Fruit fly (Drosophila melanogaster): Measurements from ENCODE around the gene CG13117.

CG13117 gene

dm6 chr2L:9731269-9731668 is 5.2 kb upstream of the CG13117 start:
- TF ChIP-seq CG1620 (GFP tag; optimal IDR thresholded peaks at IDR 0.05) (no peak), CG14711 (tag; optimal IDR thresholded peaks at IDR 0.05) (no peak), cic (GFP tag; optimal IDR thresholded peaks at IDR 0.05) (no peak), ovo (GFP tag; optimal IDR thresholded peaks at IDR 0.05) (no peak), Mnt (GFP tag; optimal IDR thresholded peaks at IDR 0.05) (no peak), CG33017 (tag; optimal IDR thresholded peaks at IDR 0.05) (no peak), kay (GFP tag; ENCODE audit: borderline replicate concordance) (no peak), CG11617 (GFP tag; optimal IDR thresholded peaks at IDR 0.05) (no peak), CG12768 (GFP tag; optimal IDR thresholded peaks at IDR 0.05) (no peak), bab1 (GFP tag; optimal IDR thresholded peaks at IDR 0.05) (no peak), CG7101 (tag; optimal IDR thresholded peaks at IDR 0.05) (no peak), Crg-1 (GFP tag; optimal IDR thresholded peaks at IDR 0.05) (no peak), tj (GFP tag; optimal IDR thresholded peaks at IDR 0.05) (no peak), pad (GFP tag; optimal IDR thresholded peaks at IDR 0.05) (no peak), cnc (optimal IDR thresholded peaks at IDR 0.05) (no peak), Hr96 (GFP tag; optimal IDR thresholded peaks at IDR 0.05) (no peak), CG5204 (GFP tag; optimal IDR thresholded peaks at IDR 0.05) (no peak)

- TF ChIP-seq CG14711 (tag; optimal IDR thresholded peaks at IDR 0.05), result no peak
- no peak for TF ChIP-seq CG33017 (tag; optimal IDR thresholded peaks at IDR 0.05)
- TF ChIP-seq CG12768 (GFP tag; optimal IDR thresholded peaks at IDR 0.05), result no peak
- no peak for TF ChIP-seq cic (GFP tag; optimal IDR thresholded peaks at IDR 0.05)
- no peak for TF ChIP-seq CG1620 (GFP tag; optimal IDR thresholded peaks at IDR 0.05)
Observed at dm6 chr2L:9734134-9734533, 2.3 kb upstream of the CG13117 start.

- TF ChIP-seq kay (GFP tag; ENCODE audit: borderline replicate concordance) (peak; percentile 52), CG14711 (tag; optimal IDR thresholded peaks at IDR 0.05) (no peak)
Observed at dm6 chr2L:9737360-9737759, 915 bp downstream of the CG13117 start.

dm6 chr2L:9737803-9738202 is 1.4 kb downstream of the CG13117 start:
- peak; percentile 16 for TF ChIP-seq toe (GFP tag; optimal IDR thresholded peaks at IDR 0.05)
- peak; percentile 18 for TF ChIP-seq CG7101 (tag; optimal IDR thresholded peaks at IDR 0.05)
- TF ChIP-seq kay (GFP tag; ENCODE audit: borderline replicate concordance), result no peak
- TF ChIP-seq CG33017 (tag; optimal IDR thresholded peaks at IDR 0.05), result peak; percentile 15
- peak; percentile 34 for TF ChIP-seq CG7045 (GFP tag; optimal IDR thresholded peaks at IDR 0.05)
- TF ChIP-seq CG5204 (GFP tag; optimal IDR thresholded peaks at IDR 0.05), result peak; percentile 21
- no peak for TF ChIP-seq Mnt (GFP tag; optimal IDR thresholded peaks at IDR 0.05)
- no peak for TF ChIP-seq Crg-1 (GFP tag; optimal IDR thresholded peaks at IDR 0.05)
- no peak for TF ChIP-seq CG12768 (GFP tag; optimal IDR thresholded peaks at IDR 0.05)

- TF ChIP-seq bab1 (GFP tag; optimal IDR thresholded peaks at IDR 0.05) (no peak), ovo (GFP tag; optimal IDR thresholded peaks at IDR 0.05) (no peak), tj (GFP tag; optimal IDR thresholded peaks at IDR 0.05) (no peak), CG7045 (GFP tag; optimal IDR thresholded peaks at IDR 0.05) (no peak), pad (GFP tag; optimal IDR thresholded peaks at IDR 0.05) (no peak), CG5204 (GFP tag; optimal IDR thresholded peaks at IDR 0.05) (no peak), Hr96 (GFP tag; optimal IDR thresholded peaks at IDR 0.05) (no peak), CG11617 (GFP tag; optimal IDR thresholded peaks at IDR 0.05) (no peak)
Observed at dm6 chr2L:9739685-9740084, 3.2 kb downstream of the CG13117 start.

- TF ChIP-seq Mnt (GFP tag; optimal IDR thresholded peaks at IDR 0.05), result no peak
- no peak for TF ChIP-seq CG12768 (GFP tag; optimal IDR thresholded peaks at IDR 0.05)
- no peak for TF ChIP-seq CG7101 (tag; optimal IDR thresholded peaks at IDR 0.05)
- no peak for TF ChIP-seq Clk (GFP tag; optimal IDR thresholded peaks at IDR 0.05)
- no peak for TF ChIP-seq CG14711 (tag; optimal IDR thresholded peaks at IDR 0.05)
Observed at dm6 chr2L:9743823-9744222, 7.4 kb downstream of the CG13117 start.

- TF ChIP-seq CG1620 (GFP tag; optimal IDR thresholded peaks at IDR 0.05), result no peak
- TF ChIP-seq Mnt (GFP tag; optimal IDR thresholded peaks at IDR 0.05), result no peak
- TF ChIP-seq CG12768 (GFP tag; optimal IDR thresholded peaks at IDR 0.05), result no peak
- TF ChIP-seq CG7045 (GFP tag; optimal IDR thresholded peaks at IDR 0.05), result no peak
- no peak for TF ChIP-seq cnc (optimal IDR thresholded peaks at IDR 0.05)
- no peak for TF ChIP-seq CG5204 (GFP tag; optimal IDR thresholded peaks at IDR 0.05)
- TF ChIP-seq CG33017 (tag; optimal IDR thresholded peaks at IDR 0.05), result no peak
- TF ChIP-seq CG7101 (tag; optimal IDR thresholded peaks at IDR 0.05), result no peak
- TF ChIP-seq tj (GFP tag; optimal IDR thresholded peaks at IDR 0.05), result no peak
- TF ChIP-seq pad (GFP tag; optimal IDR thresholded peaks at IDR 0.05), result no peak
- no peak for TF ChIP-seq bab1 (GFP tag; optimal IDR thresholded peaks at IDR 0.05)
- TF ChIP-seq CG14711 (tag; optimal IDR thresholded peaks at IDR 0.05), result no peak
- TF ChIP-seq Hr96 (GFP tag; optimal IDR thresholded peaks at IDR 0.05), result no peak
- no peak for TF ChIP-seq ovo (GFP tag; optimal IDR thresholded peaks at IDR 0.05)
Observed at dm6 chr2L:9744634-9745033, 8.2 kb downstream of the CG13117 start.

All from whole organism, adult.